Fruit fly (Drosophila melanogaster) whole organism, wandering third instar larva: ENCODE measurements around the gene CG12155.

ENCODE experiments used
- Abd-B ChIP-seq: fragments of >200 bp; optimal IDR thresholded peaks from 2 replicates; lab custom pipeline; 2017; ENCODE audit warnings: missing biosample characterization, missing genetic modification characterization
- CG32264 ChIP-seq: fragments of 200-800 bp; sonication (Bioruptor generic); optimal IDR thresholded peaks from 2 replicates; lab custom pipeline; 2016; ENCODE audit warnings: missing biosample characterization, missing genetic modification characterization
- CG9705 ChIP-seq: fragments of 200-800 bp; sonication (Bioruptor generic); optimal IDR thresholded peaks from 2 replicates; lab custom pipeline; 2018; ENCODE audit warnings: missing biosample characterization, mild to moderate bottlenecking, missing genetic modification characterization
- CrebA ChIP-seq: fragments of 200-800 bp; sonication (Bioruptor generic); optimal IDR thresholded peaks from 2 replicates; lab custom pipeline; 2016; ENCODE audit warnings: missing biosample characterization, mild to moderate bottlenecking, missing genetic modification characterization, borderline replicate concordance
- Dfd ChIP-seq: fragments of >200 bp; optimal IDR thresholded peaks from 2 replicates; lab custom pipeline; 2017; ENCODE audit warnings: missing biosample characterization, missing genetic modification characterization
- Dif ChIP-seq: fragments of 200-275, 200-300 bp; sonication (Bioruptor generic); optimal IDR thresholded peaks from 2 replicates; lab custom pipeline; 2018; ENCODE audit warnings: missing biosample characterization, missing genetic modification characterization; ENCODE audit not compliant: partially characterized antibody
- GATAd ChIP-seq: sonication (Bioruptor generic); optimal IDR thresholded peaks from 2 replicates; lab custom pipeline; 2016; ENCODE audit warnings: missing biosample characterization, missing genetic modification characterization
- HLH106 ChIP-seq: fragments of 200-800 bp; optimal IDR thresholded peaks from 3 replicates; lab custom pipeline; 2019; ENCODE audit warnings: missing biosample characterization, mild to moderate bottlenecking, missing genetic modification characterization, moderate library complexity
- Hnf4 ChIP-seq: fragments of 200-800 bp; sonication (Bioruptor generic); optimal IDR thresholded peaks from 2 replicates; lab custom pipeline; 2016; ENCODE audit warnings: missing biosample characterization, mild to moderate bottlenecking, missing genetic modification characterization
- Hr78 ChIP-seq: fragments of >200 bp; optimal IDR thresholded peaks from 2 replicates; lab custom pipeline; 2017; ENCODE audit warnings: missing biosample characterization, missing genetic modification characterization
- Hr83 ChIP-seq: fragments of 200-300 bp; sonication (Bioruptor generic); optimal IDR thresholded peaks from 2 replicates; lab custom pipeline; 2016; ENCODE audit warnings: missing biosample characterization, mild to moderate bottlenecking, missing genetic modification characterization, moderate library complexity; ENCODE audit not compliant: poor library complexity, severe bottlenecking
- Jra ChIP-seq: sonication (Bioruptor generic); optimal IDR thresholded peaks from 2 replicates; lab custom pipeline; 2016; ENCODE audit warnings: missing biosample characterization, missing genetic modification characterization
- Mio ChIP-seq: sonication (Bioruptor generic); optimal IDR thresholded peaks from 2 replicates; lab custom pipeline; 2016; ENCODE audit warnings: missing biosample characterization, missing genetic modification characterization
- Myc ChIP-seq: fragments of >200 bp; optimal IDR thresholded peaks from 2 replicates; lab custom pipeline; 2017
- N ChIP-seq: fragments of >200 bp; optimal IDR thresholded peaks from 2 replicates; lab custom pipeline; 2018; ENCODE audit warnings: missing biosample characterization, missing external identifiers, missing genetic modification characterization
- OdsH ChIP-seq: fragments of 200-800 bp; sonication (Bioruptor generic); optimal IDR thresholded peaks from 2 replicates; lab custom pipeline; 2016; ENCODE audit warnings: missing biosample characterization, mild to moderate bottlenecking, missing genetic modification characterization
- Rel ChIP-seq, 2 experiments: fragments of 200-800 bp; sonication (Bioruptor generic) in 1 of 2; optimal IDR thresholded peaks; 2 replicates in 1 of 2; 3 replicates in 1 of 2; lab custom pipeline; 2016 to 2019; ENCODE audit warnings: mild to moderate bottlenecking in 2 of 2, missing biosample characterization in 2 of 2, missing genetic modification characterization in 2 of 2, moderate library complexity in 1 of 2
- Sp1 ChIP-seq: fragments of 200-800 bp; sonication (Bioruptor generic); optimal IDR thresholded peaks from 3 replicates; lab custom pipeline; 2019; ENCODE audit warnings: missing biosample characterization, mild to moderate bottlenecking, missing genetic modification characterization, moderate library complexity
- Vsx2 ChIP-seq: fragments of 200-300, 225-300 bp; sonication (Bioruptor generic); optimal IDR thresholded peaks from 2 replicates; lab custom pipeline; 2018; ENCODE audit warnings: missing biosample characterization, missing genetic modification characterization; ENCODE audit not compliant: partially characterized antibody
- br ChIP-seq: fragments of 200-800 bp; sonication (Bioruptor generic); optimal IDR thresholded peaks from 2 replicates; lab custom pipeline; 2016; ENCODE audit warnings: missing biosample characterization, missing genetic modification characterization
- brk ChIP-seq: fragments of 200-800 bp; sonication (Bioruptor generic); optimal IDR thresholded peaks from 2 replicates; lab custom pipeline; 2016; ENCODE audit warnings: missing biosample characterization, mild to moderate bottlenecking, missing genetic modification characterization
- dl ChIP-seq, 2 experiments: fragments of 175-275, 200-275 bp in 1 of 2; fragments of 200-275 bp in 1 of 2; sonication (Bioruptor generic); optimal IDR thresholded peaks; lab custom pipeline; 2018; ENCODE audit warnings: mild to moderate bottlenecking in 2 of 2, missing biosample characterization in 2 of 2, missing genetic modification characterization in 2 of 2, moderate library complexity in 2 of 2; ENCODE audit not compliant: partially characterized antibody in 2 of 2, insufficient read depth in 1 of 2
- dmrt93B ChIP-seq: fragments of 200-800 bp; sonication (Bioruptor generic); optimal IDR thresholded peaks from 2 replicates; lab custom pipeline; 2018; ENCODE audit warnings: missing biosample characterization, mild to moderate bottlenecking, missing genetic modification characterization
- dsf ChIP-seq: sonication (Bioruptor generic); optimal IDR thresholded peaks from 2 replicates; lab custom pipeline; 2016; ENCODE audit warnings: missing biosample characterization, missing genetic modification characterization, borderline replicate concordance
- ey ChIP-seq: fragments of 200-800 bp; sonication (Bioruptor generic); optimal IDR thresholded peaks from 2 replicates; lab custom pipeline; 2016; ENCODE audit warnings: missing biosample characterization, missing genetic modification characterization
- foxo ChIP-seq, 2 experiments: fragments of 200-800 bp; sonication (Bioruptor generic); optimal IDR thresholded peaks; 2 replicates in 1 of 2; 3 replicates in 1 of 2; lab custom pipeline; 2016 to 2017; ENCODE audit warnings: missing biosample characterization in 2 of 2, missing genetic modification characterization in 2 of 2
- fru ChIP-seq: fragments of 200-800 bp; sonication (Bioruptor generic); optimal IDR thresholded peaks from 3 replicates; lab custom pipeline; 2016; ENCODE audit warnings: missing biosample characterization, mild to moderate bottlenecking, missing genetic modification characterization
- h ChIP-seq: fragments of 200-800 bp; sonication (Bioruptor generic); optimal IDR thresholded peaks from 3 replicates; lab custom pipeline; 2016; ENCODE audit warnings: missing biosample characterization, mild to moderate bottlenecking, missing genetic modification characterization
- jim ChIP-seq: fragments of 175-275, 200-325 bp; sonication (Bioruptor generic); optimal IDR thresholded peaks from 2 replicates; lab custom pipeline; 2016; ENCODE audit warnings: missing biosample characterization, mild to moderate bottlenecking, missing genetic modification characterization
- lola ChIP-seq: fragments of >200 bp; optimal IDR thresholded peaks from 2 replicates; lab custom pipeline; 2017; ENCODE audit warnings: missing biosample characterization, missing genetic modification characterization
- pan ChIP-seq: fragments of >200 bp; optimal IDR thresholded peaks from 2 replicates; lab custom pipeline; 2017
- psq ChIP-seq: fragments of 200-800 bp; sonication (Bioruptor generic); optimal IDR thresholded peaks from 3 replicates; lab custom pipeline; 2017; ENCODE audit warnings: missing biosample characterization, mild to moderate bottlenecking, missing genetic modification characterization, moderate library complexity
- rgr ChIP-seq: fragments of 200-800 bp; sonication (Bioruptor generic); optimal IDR thresholded peaks from 3 replicates; lab custom pipeline; 2016; ENCODE audit warnings: missing biosample characterization, mild to moderate bottlenecking, missing genetic modification characterization
- sage ChIP-seq: fragments of 200-800 bp; sonication (Bioruptor generic); optimal IDR thresholded peaks from 2 replicates; lab custom pipeline; 2016; ENCODE audit warnings: missing biosample characterization, mild to moderate bottlenecking, missing genetic modification characterization
- sv ChIP-seq: fragments of 200-800 bp; sonication (Bioruptor generic); optimal IDR thresholded peaks from 3 replicates; lab custom pipeline; 2016; ENCODE audit warnings: missing biosample characterization, missing genetic modification characterization
- tai ChIP-seq: sonication (Bioruptor generic); optimal IDR thresholded peaks from 2 replicates; lab custom pipeline; 2016; ENCODE audit warnings: missing biosample characterization, missing genetic modification characterization
- usp ChIP-seq: fragments of >200 bp; optimal IDR thresholded peaks from 2 replicates; lab custom pipeline; 2017; ENCODE audit warnings: missing biosample characterization, missing genetic modification characterization
- woc ChIP-seq: sonication (Bioruptor generic); optimal IDR thresholded peaks from 2 replicates; lab custom pipeline; 2016; ENCODE audit warnings: missing biosample characterization, mild to moderate bottlenecking, missing genetic modification characterization

CG12155 gene

dm6 chrX:7691947-7692739 is 36.4 kb upstream of the CG12155 start (continued):
- TF ChIP-seq Rel (GFP tag; optimal IDR thresholded peaks at IDR 0.05; lab: Kevin White, UChicago): no peak
- TF ChIP-seq Rel (tag; optimal IDR thresholded peaks at IDR 0.05; lab: Kevin White, UChicago): peak; percentile 63
- peak; percentile 87 for TF ChIP-seq psq (GFP tag; lab: Kevin White, UChicago)
- peak; percentile 79 for TF ChIP-seq woc (GFP tag; lab: Kevin White, UChicago)
- TF ChIP-seq Sp1 (GFP tag; lab: Kevin White, UChicago): peak; percentile 96
- TF ChIP-seq Dif (GFP tag; lab: Kevin White, UChicago): peak; percentile 92
- TF ChIP-seq OdsH (GFP tag; lab: Kevin White, UChicago): peak; percentile 86

DNA sequence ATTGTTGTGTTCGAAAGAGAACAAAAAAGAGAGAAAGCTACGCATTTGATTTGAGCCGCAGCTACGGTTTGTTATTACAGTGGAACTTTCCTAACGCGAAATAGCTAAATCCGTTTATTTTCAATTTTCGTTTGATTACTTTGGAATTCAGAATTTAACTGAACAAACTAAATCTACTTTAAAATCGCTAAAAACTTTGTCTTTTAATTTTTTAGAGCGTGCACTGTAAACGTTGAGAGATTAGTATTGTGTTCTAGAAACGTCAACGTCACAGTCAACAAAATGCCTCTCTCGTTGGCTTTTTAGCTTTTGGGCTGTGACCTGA is 35.9 kb upstream of the CG12155 start:
- TF ChIP-seq Sp1 (GFP tag; lab: Kevin White, UChicago) (no peak), jim (no peak), Hnf4 (GFP tag; lab: Kevin White, UChicago) (peak; percentile 65), rgr (GFP tag; lab: Kevin White, UChicago) (peak; percentile 77), foxo (GFP tag; optimal IDR thresholded peaks at IDR 0.05; lab: Kevin White, UChicago) (peak in 1 of 2 experiments; percentile 82), Mio (GFP tag; lab: Kevin White, UChicago) (no peak), CG32264 (GFP tag; lab: Kevin White, UChicago) (no peak), OdsH (GFP tag; lab: Kevin White, UChicago) (peak; percentile 78), CG9705 (GFP tag; lab: Kevin White, UChicago) (peak; percentile 31), sv (peak; percentile 45), lola (GFP tag; lab: Kevin White, UChicago) (no peak), brk (GFP tag; lab: Kevin White, UChicago) (peak; percentile 58), dmrt93B (GFP tag; lab: Kevin White, UChicago) (peak; percentile 53), woc (GFP tag; lab: Kevin White, UChicago) (peak; percentile 43), sage (GFP tag; lab: Kevin White, UChicago) (no peak), psq (GFP tag; lab: Kevin White, UChicago) (peak; percentile 34), Dfd (GFP tag; lab: Kevin White, UChicago) (no peak), Dif (GFP tag; lab: Kevin White, UChicago) (no peak), N (GFP tag; lab: Kevin White, UChicago) (no peak), HLH106 (peak; percentile 73), br (GFP tag; lab: Kevin White, UChicago) (peak; percentile 63), tai (peak; percentile 63), Hr83 (no peak), Vsx2 (GFP tag; lab: Kevin White, UChicago) (no peak), Jra (GFP tag; lab: Kevin White, UChicago) (no peak), Hr78 (GFP tag; lab: Kevin White, UChicago) (no peak), dsf (GFP tag; lab: Kevin White, UChicago) (no peak), h (GFP tag; lab: Kevin White, UChicago) (peak; percentile 80), ey (GFP tag; lab: Kevin White, UChicago) (peak; percentile 86), pan (lab: Kevin White, UChicago) (no peak), usp (GFP tag; lab: Kevin White, UChicago) (no peak), fru (GFP tag; lab: Kevin White, UChicago) (peak; percentile 79), dl (GFP tag; optimal IDR thresholded peaks at IDR 0.05; lab: Kevin White, UChicago; ENCODE audit: insufficient read depth in 1 of 2, partially characterized antibody in 2 of 2) (no peak), GATAd (peak; percentile 55), Myc (no peak), CrebA (no peak), Abd-B (GFP tag; lab: Kevin White, UChicago) (no peak), Rel (GFP tag; optimal IDR thresholded peaks at IDR 0.05; lab: Kevin White, UChicago) (no peak), Rel (tag; optimal IDR thresholded peaks at IDR 0.05; lab: Kevin White, UChicago) (no peak)
